Worm (Caenorhabditis elegans): ENCODE data around the gene F33D4.4.

- no peak for TF ChIP-seq ztf-4 (tag; optimal IDR thresholded peaks at IDR 0.05)
- no peak for TF ChIP-seq ama-1 (optimal IDR thresholded peaks at IDR 0.05)
- TF ChIP-seq R02D3.7 (tag; optimal IDR thresholded peaks at IDR 0.05), result no peak
- no peak for TF ChIP-seq nhr-11 (tag; optimal IDR thresholded peaks at IDR 0.05)
- no peak for TF ChIP-seq nhr-28 (tag; optimal IDR thresholded peaks at IDR 0.05)
- no peak for TF ChIP-seq unc-62 (GFP tag; optimal IDR thresholded peaks at IDR 0.05)
These were observed 19.6 kb upstream of the F33D4.4 start, which contains the start of gene C50F7.5 for ce11 chrIV:7726325-7726724.

All from whole organism, L3 larva.